Worm (Caenorhabditis elegans): ENCODE results near the gene Y73B6BL.23.

The Y73B6BL.23 gene

DNA sequence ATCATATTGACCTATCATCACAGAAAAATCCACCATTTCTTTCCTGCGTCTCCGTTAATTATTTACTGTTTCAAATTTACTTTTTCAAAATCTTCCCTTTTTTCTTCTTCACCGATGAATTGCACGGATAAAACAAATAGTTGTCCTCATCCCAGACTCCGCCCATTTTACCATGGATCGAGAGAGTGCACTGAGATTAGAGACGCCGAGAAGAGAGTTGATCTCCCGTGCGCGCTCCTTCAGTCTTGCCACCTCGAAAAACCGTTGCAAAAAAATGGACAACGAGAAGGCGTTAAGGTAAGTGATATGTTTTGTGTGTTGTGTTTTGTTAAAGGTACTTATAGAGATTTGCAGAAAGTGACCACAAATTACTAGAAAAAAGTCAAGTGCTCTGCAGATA, 19.2 kb upstream of the Y73B6BL.23 start, which contains the start of gene dlc-5:
TSS of gene dlc-5 (plus strand) at position 154 of the 400 bp plus-strand sequence.
- no peak for TF ChIP-seq flt-1 (GFP tag; IDR thresholded peaks at IDR 0.05)
- no peak for TF ChIP-seq scrt-1 (GFP tag; IDR thresholded peaks at IDR 0.05)
- TF ChIP-seq aly-1 (tag; optimal IDR thresholded peaks at IDR 0.05): no peak
- TF ChIP-seq hmbx-1 (tag; optimal IDR thresholded peaks at IDR 0.05): no peak
- no peak for TF ChIP-seq ama-1 (optimal IDR thresholded peaks at IDR 0.05)
- TF ChIP-seq ets-7 (tag; optimal IDR thresholded peaks at IDR 0.05): no peak
- no peak for TF ChIP-seq B0310.2 (tag; optimal IDR thresholded peaks at IDR 0.05)
- TF ChIP-seq hmg-4 (GFP tag; optimal IDR thresholded peaks at IDR 0.05): no peak

DNA sequence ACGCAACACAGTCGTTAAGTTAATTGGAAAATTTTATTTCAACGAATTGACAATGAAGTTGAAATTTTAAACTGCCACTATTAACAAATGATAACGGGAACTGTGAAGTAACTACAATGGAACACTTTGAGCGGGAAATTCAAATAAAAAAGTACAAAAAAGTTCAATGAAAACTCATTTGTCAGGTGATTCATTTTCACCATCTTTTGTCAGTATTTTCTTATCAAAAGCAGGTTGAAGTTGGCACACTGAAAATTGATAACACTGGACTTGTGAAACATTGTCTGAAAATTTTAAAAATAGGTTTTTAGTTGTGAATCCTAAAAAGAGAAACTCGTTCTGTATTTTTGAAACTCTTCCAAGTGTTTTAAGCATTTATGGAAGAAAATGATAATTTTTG, 14.5 kb upstream of the Y73B6BL.23 start:
- TF ChIP-seq hnd-1 (tag; optimal IDR thresholded peaks at IDR 0.05): no peak
- no peak for TF ChIP-seq tra-4 (tag; optimal IDR thresholded peaks at IDR 0.05)
- TF ChIP-seq hmg-4 (GFP tag; optimal IDR thresholded peaks at IDR 0.05): no peak
- TF ChIP-seq pes-1 (GFP tag; IDR thresholded peaks at IDR 0.05): no peak
- no peak for TF ChIP-seq ets-7 (tag; optimal IDR thresholded peaks at IDR 0.05)
- no peak for TF ChIP-seq sea-1 (GFP tag; conservative IDR thresholded peaks at IDR 0.05)

DNA sequence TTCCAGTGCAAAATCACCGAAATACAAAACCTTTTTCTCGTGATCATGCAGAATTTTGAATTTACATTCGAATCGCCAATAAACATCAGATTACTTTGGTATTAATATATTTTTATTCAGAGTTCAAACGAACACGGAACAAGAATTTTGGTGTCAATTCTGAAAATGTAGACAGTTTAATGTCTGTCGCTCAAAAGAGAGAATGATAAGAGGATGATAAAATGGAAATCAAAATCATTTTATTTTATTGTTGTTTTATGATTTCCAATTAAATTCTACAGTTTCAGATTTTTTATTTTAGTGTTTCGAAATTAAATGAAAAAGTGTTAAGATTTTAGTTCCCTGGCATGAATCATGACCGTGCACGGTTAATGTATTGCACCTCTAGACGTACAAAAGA, 13.5 kb upstream of the Y73B6BL.23 start:
- no peak for TF ChIP-seq scrt-1 (GFP tag; IDR thresholded peaks at IDR 0.05)
- TF ChIP-seq B0310.2 (tag; optimal IDR thresholded peaks at IDR 0.05): no peak
- TF ChIP-seq tra-4 (tag; optimal IDR thresholded peaks at IDR 0.05): no peak
- no peak for TF ChIP-seq aly-1 (tag; optimal IDR thresholded peaks at IDR 0.05)
- TF ChIP-seq flt-1 (GFP tag; IDR thresholded peaks at IDR 0.05): no peak
- no peak for TF ChIP-seq F13C5.2 (tag; optimal IDR thresholded peaks at IDR 0.05)
- no peak for TF ChIP-seq ets-7 (tag; optimal IDR thresholded peaks at IDR 0.05)
- TF ChIP-seq pes-1 (GFP tag; IDR thresholded peaks at IDR 0.05): no peak
- no peak for TF ChIP-seq sea-1 (GFP tag; conservative IDR thresholded peaks at IDR 0.05)
- TF ChIP-seq hmg-4 (GFP tag; optimal IDR thresholded peaks at IDR 0.05): no peak
- TF ChIP-seq ceh-13 (GFP tag; optimal IDR thresholded peaks at IDR 0.05): no peak

DNA sequence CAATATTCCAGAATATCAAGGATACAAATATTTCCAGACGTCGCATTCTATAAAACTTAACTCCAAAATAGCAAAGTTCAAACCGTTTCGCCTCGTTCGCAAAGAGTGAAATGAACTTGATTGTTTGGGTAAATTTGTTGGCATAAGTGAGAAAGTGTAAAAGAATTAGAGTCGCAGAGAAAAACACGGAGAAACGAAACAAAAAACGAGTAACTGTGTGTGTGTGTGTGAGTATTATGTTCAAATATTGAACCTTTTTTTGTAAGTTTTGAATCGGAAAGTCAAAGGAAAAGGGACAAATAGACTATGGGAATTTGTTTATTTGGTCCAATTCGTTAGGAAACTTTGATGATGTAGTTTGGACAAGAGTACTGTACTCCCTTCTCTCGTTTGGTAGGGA, 12.7 kb upstream of the Y73B6BL.23 start, which contains the start of gene acp-7:
TSS of gene acp-7 (minus strand) at position 101 of the 400 bp plus-strand sequence.
- no peak for TF ChIP-seq scrt-1 (GFP tag; IDR thresholded peaks at IDR 0.05)
- no peak for TF ChIP-seq tbx-37 (GFP tag; conservative IDR thresholded peaks at IDR 0.05)
- no peak for TF ChIP-seq sea-1 (GFP tag; conservative IDR thresholded peaks at IDR 0.05)
- no peak for TF ChIP-seq ets-7 (tag; optimal IDR thresholded peaks at IDR 0.05)
- no peak for TF ChIP-seq aly-1 (tag; optimal IDR thresholded peaks at IDR 0.05)
- TF ChIP-seq pes-1 (GFP tag; IDR thresholded peaks at IDR 0.05): no peak
- TF ChIP-seq tbx-11 (GFP tag; IDR thresholded peaks at IDR 0.05): no peak
- TF ChIP-seq flt-1 (GFP tag; IDR thresholded peaks at IDR 0.05): no peak
- TF ChIP-seq hmg-4 (GFP tag; optimal IDR thresholded peaks at IDR 0.05): no peak

DNA sequence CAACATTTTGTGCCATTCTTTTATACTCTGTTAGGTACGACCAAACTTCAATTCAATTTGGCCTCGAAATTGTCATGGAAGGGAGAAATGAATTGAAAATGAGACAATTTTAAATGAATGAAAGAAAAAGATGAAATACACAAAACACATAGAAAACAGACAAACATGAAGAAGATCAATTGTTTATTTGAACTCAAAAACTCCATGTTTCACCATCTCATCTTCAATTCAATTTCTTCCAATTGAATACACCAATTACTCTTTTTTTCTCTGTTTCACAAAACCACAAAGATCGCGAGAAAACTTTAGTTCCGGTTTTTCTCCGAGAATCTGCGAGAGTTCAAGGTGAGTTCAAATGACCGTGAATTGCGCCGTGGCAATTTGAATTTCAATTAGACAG, 8.3 kb upstream of the Y73B6BL.23 start:
- no peak for TF ChIP-seq hnd-1 (tag; optimal IDR thresholded peaks at IDR 0.05)
- no peak for TF ChIP-seq pes-1 (GFP tag; IDR thresholded peaks at IDR 0.05)
- no peak for TF ChIP-seq tra-4 (tag; optimal IDR thresholded peaks at IDR 0.05)
- no peak for TF ChIP-seq tbx-37 (GFP tag; conservative IDR thresholded peaks at IDR 0.05)
- no peak for TF ChIP-seq aly-1 (tag; optimal IDR thresholded peaks at IDR 0.05)
- TF ChIP-seq tbx-11 (GFP tag; IDR thresholded peaks at IDR 0.05): no peak
- TF ChIP-seq B0310.2 (tag; optimal IDR thresholded peaks at IDR 0.05): no peak
- no peak for TF ChIP-seq sea-1 (GFP tag; conservative IDR thresholded peaks at IDR 0.05)
- no peak for TF ChIP-seq ceh-13 (GFP tag; optimal IDR thresholded peaks at IDR 0.05)
- no peak for TF ChIP-seq scrt-1 (GFP tag; IDR thresholded peaks at IDR 0.05)
- no peak for TF ChIP-seq ceh-36 (tag; optimal IDR thresholded peaks at IDR 0.05)
- TF ChIP-seq ama-1 (optimal IDR thresholded peaks at IDR 0.05): no peak

DNA sequence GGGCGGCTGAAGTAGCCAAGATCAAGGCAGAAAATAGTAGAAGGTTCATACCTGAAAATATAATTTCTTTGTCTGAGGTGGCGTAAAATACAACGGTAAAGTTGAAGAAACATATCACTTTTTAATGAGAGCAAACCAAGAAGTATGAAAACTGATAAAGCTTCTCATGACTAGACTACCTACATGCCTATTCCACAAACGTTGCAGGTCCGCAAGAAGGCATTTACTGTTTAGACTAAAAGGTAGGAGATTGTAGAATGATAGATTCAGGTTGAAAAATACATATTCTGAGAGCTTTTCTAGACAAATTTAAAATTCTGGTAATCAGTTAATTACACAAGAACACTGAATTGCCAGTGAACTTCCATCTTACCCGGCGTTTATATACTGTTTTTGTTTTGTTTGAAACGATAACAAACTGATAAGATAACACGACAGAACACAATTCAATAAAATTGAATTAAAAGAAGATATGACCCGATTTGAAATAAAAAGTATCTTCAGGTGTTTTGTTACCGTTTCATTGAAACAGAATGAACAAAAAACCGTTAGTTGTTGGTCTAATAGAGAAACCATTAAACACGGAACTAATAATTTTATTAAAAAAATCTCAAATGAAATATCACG, 7.3 kb upstream of the Y73B6BL.23 start, which contains the start of gene acp-6:
TSS of gene acp-6 (minus strand) at position 51 of the 627 bp plus-strand sequence.
- TF ChIP-seq hmbx-1 (tag; optimal IDR thresholded peaks at IDR 0.05): no peak
- no peak for TF ChIP-seq ets-7 (tag; optimal IDR thresholded peaks at IDR 0.05)
- no peak for TF ChIP-seq ceh-36 (tag; optimal IDR thresholded peaks at IDR 0.05)
- no peak for TF ChIP-seq hnd-1 (tag; optimal IDR thresholded peaks at IDR 0.05)
- no peak for TF ChIP-seq F13C5.2 (tag; optimal IDR thresholded peaks at IDR 0.05)
- no peak for TF ChIP-seq ceh-13 (GFP tag; optimal IDR thresholded peaks at IDR 0.05)
- no peak for TF ChIP-seq aly-1 (tag; optimal IDR thresholded peaks at IDR 0.05)
- no peak for TF ChIP-seq B0310.2 (tag; optimal IDR thresholded peaks at IDR 0.05)
- TF ChIP-seq ama-1 (optimal IDR thresholded peaks at IDR 0.05): no peak
- no peak for TF ChIP-seq tbx-37 (GFP tag; conservative IDR thresholded peaks at IDR 0.05)
- no peak for TF ChIP-seq tbx-11 (GFP tag; IDR thresholded peaks at IDR 0.05)

DNA sequence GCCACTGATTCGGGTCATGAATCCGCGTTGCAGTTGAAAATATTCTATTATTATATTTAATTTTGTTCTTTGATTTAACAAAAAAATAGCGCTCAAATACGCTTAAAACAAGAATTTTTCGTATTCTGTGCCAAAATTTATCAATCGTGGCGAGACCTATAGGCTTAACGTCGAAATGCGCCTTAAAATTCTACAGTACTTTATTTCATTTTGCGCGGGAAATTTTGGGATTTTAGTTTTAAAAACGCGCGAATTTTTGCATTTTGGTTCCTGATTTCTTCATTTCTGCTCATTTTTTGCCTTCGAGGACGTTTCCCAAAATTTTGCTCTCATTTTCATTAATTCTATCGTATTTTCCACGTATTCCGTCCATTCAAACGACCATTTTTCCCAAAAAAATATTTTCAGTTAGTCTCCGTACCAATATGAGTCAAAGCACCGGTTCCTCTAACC, 2.3 kb upstream of the Y73B6BL.23 start, which contains the start of gene puf-11:
TSS of gene puf-11 (plus strand) at position 403 of the 453 bp plus-strand sequence.
- TF ChIP-seq aly-1 (tag; optimal IDR thresholded peaks at IDR 0.05) (no peak), ceh-36 (tag; optimal IDR thresholded peaks at IDR 0.05) (no peak), hmg-4 (GFP tag; optimal IDR thresholded peaks at IDR 0.05) (no peak), tbx-37 (GFP tag; conservative IDR thresholded peaks at IDR 0.05) (no peak), pes-1 (GFP tag; IDR thresholded peaks at IDR 0.05) (no peak), scrt-1 (GFP tag; IDR thresholded peaks at IDR 0.05) (no peak), B0310.2 (tag; optimal IDR thresholded peaks at IDR 0.05) (no peak), sea-1 (GFP tag; conservative IDR thresholded peaks at IDR 0.05) (no peak), tra-4 (tag; optimal IDR thresholded peaks at IDR 0.05) (no peak), tbx-11 (GFP tag; IDR thresholded peaks at IDR 0.05) (no peak), flt-1 (GFP tag; IDR thresholded peaks at IDR 0.05) (no peak), ama-1 (optimal IDR thresholded peaks at IDR 0.05) (no peak), ets-7 (tag; optimal IDR thresholded peaks at IDR 0.05) (no peak), hnd-1 (tag; optimal IDR thresholded peaks at IDR 0.05) (no peak), F13C5.2 (tag; optimal IDR thresholded peaks at IDR 0.05) (no peak), hmbx-1 (tag; optimal IDR thresholded peaks at IDR 0.05) (no peak), ceh-13 (GFP tag; optimal IDR thresholded peaks at IDR 0.05) (no peak)
